Fruit fly (Drosophila melanogaster): ENCODE results near the gene Esp.

The Esp gene

DNA sequence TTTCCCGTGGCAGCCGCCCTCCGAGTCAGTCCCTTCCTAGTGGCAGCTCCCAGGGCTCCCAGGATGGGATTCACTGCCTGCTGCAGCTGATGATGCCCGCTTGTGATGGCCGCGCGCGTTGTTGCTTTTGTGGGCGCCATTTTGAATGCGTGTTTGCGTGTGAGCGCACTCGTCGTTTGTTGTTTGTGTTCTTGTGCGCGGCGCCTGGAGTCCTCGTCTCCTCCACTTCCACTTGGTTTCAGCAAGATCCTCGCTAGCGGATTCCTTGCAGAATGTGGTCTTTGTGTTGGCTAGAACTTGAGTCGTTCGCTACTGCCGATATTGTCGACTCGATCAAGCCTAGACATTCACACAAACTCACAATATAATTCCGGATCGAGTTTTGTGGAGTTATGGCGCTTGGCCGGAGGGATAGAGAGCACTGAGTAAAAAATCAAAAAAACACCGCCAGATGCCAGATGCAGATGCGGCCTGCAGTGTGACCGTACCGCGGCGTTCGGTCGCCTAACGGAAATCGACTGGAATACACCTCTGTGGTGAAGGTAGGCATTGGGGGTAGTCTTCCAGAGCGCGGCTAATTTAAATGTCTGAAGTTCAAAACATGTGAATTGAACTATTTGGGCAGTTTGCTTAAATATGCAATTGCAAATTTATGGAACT, 28.8 kb downstream of the Esp start, which contains the start of gene CycB3 (continued):
- peak; percentile 56; the same call in 1 of the 2 replicates for TF ChIP-seq Bgb (GFP tag; IDR thresholded peaks at IDR 0.05; ENCODE audit: partially characterized antibody)
- no peak for TF ChIP-seq CG13894 (tag; optimal IDR thresholded peaks at IDR 0.05)
- TF ChIP-seq CG6765 (GFP tag; optimal IDR thresholded peaks at IDR 0.05), result peak; percentile 9
- no peak for TF ChIP-seq ftz-f1 (GFP tag; optimal IDR thresholded peaks at IDR 0.05)
- TF ChIP-seq B-H2 (GFP tag; optimal IDR thresholded peaks at IDR 0.05), result no peak
- peak; percentile 26 for TF ChIP-seq CG12219 (GFP tag; optimal IDR thresholded peaks at IDR 0.05)
- TF ChIP-seq grau (tag; optimal IDR thresholded peaks at IDR 0.05), result peak; percentile 16
- 0 out of 2 replicates have a peak, but pooled peaks have one; percentile 6 for TF ChIP-seq CG42726 (GFP tag; IDR thresholded peaks at IDR 0.05; ENCODE audit: partially characterized antibody)
- TF ChIP-seq fd102C (GFP tag; optimal IDR thresholded peaks at IDR 0.05), result no peak
- TF ChIP-seq Ssrp (tag; optimal IDR thresholded peaks at IDR 0.05), result no peak
- TF ChIP-seq HLHmδ (GFP tag; optimal IDR thresholded peaks at IDR 0.05), result peak; percentile 78
- TF ChIP-seq pzg (GFP tag; optimal IDR thresholded peaks at IDR 0.05), result peak; percentile 94
- no peak for TF ChIP-seq CG31441 (GFP tag; IDR thresholded peaks at IDR 0.05)
- no peak for TF ChIP-seq Optix (GFP tag; IDR thresholded peaks at IDR 0.05)
- no peak for TF ChIP-seq CG8478 (optimal IDR thresholded peaks at IDR 0.05)
- peak; percentile 74 for TF ChIP-seq Dref (GFP tag; IDR thresholded peaks at IDR 0.05)
- no peak for TF ChIP-seq ems (GFP tag; optimal IDR thresholded peaks at IDR 0.05)
- peak; percentile 62; the same call in 2 of the 4 replicates for TF ChIP-seq chinmo (GFP tag; IDR thresholded peaks at IDR 0.05; ENCODE audit: partially characterized antibody)
- TF ChIP-seq twi (tag; optimal IDR thresholded peaks at IDR 0.05), result peak; percentile 71
- TF ChIP-seq lmd (GFP tag; IDR thresholded peaks at IDR 0.05), result no peak
- TF ChIP-seq luna (GFP tag; optimal IDR thresholded peaks at IDR 0.05), result no peak
- TF ChIP-seq CG7271 (tag; optimal IDR thresholded peaks at IDR 0.05), result no peak
- peak; percentile 16 for TF ChIP-seq nom (GFP tag; optimal IDR thresholded peaks at IDR 0.05)
- no peak for TF ChIP-seq CG14860 (GFP tag; IDR thresholded peaks at IDR 0.05; ENCODE audit: partially characterized antibody)
- TF ChIP-seq z (GFP tag; IDR thresholded peaks at IDR 0.05), result no peak
- TF ChIP-seq D (optimal IDR thresholded peaks at IDR 0.05), result no peak
- no peak for TF ChIP-seq D (GFP tag; optimal IDR thresholded peaks at IDR 0.05)
- TF ChIP-seq CG14441 (GFP tag; IDR thresholded peaks at IDR 0.05), result no peak
- TF ChIP-seq pros (GFP tag; optimal IDR thresholded peaks at IDR 0.05), result no peak
- TF ChIP-seq org-1 (GFP tag; optimal IDR thresholded peaks at IDR 0.05), result no peak
- no peak for TF ChIP-seq GATAe (GFP tag; conservative IDR thresholded peaks at IDR 0.05)
- peak; percentile 28 for TF ChIP-seq CG9817 (tag; optimal IDR thresholded peaks at IDR 0.05)
- TF ChIP-seq Sry-β (GFP tag; optimal IDR thresholded peaks at IDR 0.05), result no peak
- no peak for TF ChIP-seq CG32767 (GFP tag; IDR thresholded peaks at IDR 0.05)
- TF ChIP-seq CG7963 (GFP tag; IDR thresholded peaks at IDR 0.05; ENCODE audit: partially characterized antibody), result no peak
- peak; percentile 49 for TF ChIP-seq CG13287 (GFP tag; IDR thresholded peaks at IDR 0.05; ENCODE audit: partially characterized antibody)
- TF ChIP-seq CG6813 (GFP tag; optimal IDR thresholded peaks at IDR 0.05), result peak; percentile 39
- TF ChIP-seq Lim3 (GFP tag; IDR thresholded peaks at IDR 0.05), result no peak
- no peak for TF ChIP-seq prd (optimal IDR thresholded peaks at IDR 0.05)
- 0 out of 3 replicates have a peak, but pooled peaks have one; percentile 13 for TF ChIP-seq prd (GFP tag; IDR thresholded peaks at IDR 0.05)
- no peak for TF ChIP-seq H15 (GFP tag; IDR thresholded peaks at IDR 0.05)
